Worm (Caenorhabditis elegans): ENCODE results near the gene ugt-13.

ce11 chrV:4870627-4871026 is 38.1 kb upstream of the ugt-13 start:
- TF ChIP-seq him-1 (tag; optimal IDR thresholded peaks at IDR 0.05) (no peak), dao-5 (tag; optimal IDR thresholded peaks at IDR 0.05) (no peak), W03F9.2 (tag; optimal IDR thresholded peaks at IDR 0.05) (no peak)

Measured in whole organism, L4/young adult.